Worm (Caenorhabditis elegans) whole organism, L4 larva: Measurements from ENCODE around the gene toc-1.

ENCODE experiments used
- D1046.2 ChIP-seq: fragments of 200-800 bp; sonication (Bioruptor generic); IDR thresholded peaks from 2 replicates; pipeline ENCODE4 v1.3.6; 2022; ENCODE audit warnings: missing genetic modification characterization, missing compliant biosample characterization
- F10B5.3 ChIP-seq: sonication (generic microtip); optimal IDR thresholded peaks from 2 replicates; lab custom pipeline; 2016; ENCODE audit warnings: mild to moderate bottlenecking, missing genetic modification characterization, missing compliant biosample characterization
- F26F4.8 ChIP-seq: fragments of 200-800 bp; sonication (Bioruptor generic); conservative IDR thresholded peaks from 2 replicates; pipeline ENCODE4 v1.3.6; 2022; ENCODE audit warnings: missing genetic modification characterization, missing compliant biosample characterization
- F44E2.7 ChIP-seq: fragments of 200-800 bp; sonication (Bioruptor generic); IDR thresholded peaks from 2 replicates; pipeline ENCODE4 v2.1.2; 2022; ENCODE audit warnings: missing genetic modification characterization, missing compliant biosample characterization
- F49E8.2 ChIP-seq: sonication (generic microtip); optimal IDR thresholded peaks from 2 replicates; lab custom pipeline; 2016; ENCODE audit warnings: missing compliant biosample characterization, mild to moderate bottlenecking, missing genetic modification characterization, borderline replicate concordance
- T26A8.4 ChIP-seq: fragments of 200-800 bp; sonication (Bioruptor generic); IDR thresholded peaks from 2 replicates; pipeline ENCODE4 v1.3.6; 2022; ENCODE audit warnings: missing genetic modification characterization, missing compliant biosample characterization
- Y75B8A.6 ChIP-seq: fragments of 200-800 bp; sonication (Bioruptor generic); IDR thresholded peaks from 2 replicates; pipeline ENCODE4 v1.3.6; 2022; ENCODE audit warnings: missing genetic modification reagents, missing genetic modification characterization, missing compliant biosample characterization
- aha-1 ChIP-seq: fragments of 150-350 bp; peaks from one replicate; lab custom pipeline; 2014; ENCODE audit warnings: missing biosample characterization, missing genetic modification characterization
- aly-2 ChIP-seq: sonication (generic microtip); optimal IDR thresholded peaks from 2 replicates; lab custom pipeline; 2018; ENCODE audit warnings: missing biosample characterization, missing genetic modification characterization
- arid-1 ChIP-seq: fragments of 200-800 bp; sonication (Bioruptor generic); conservative IDR thresholded peaks from 2 replicates; pipeline ENCODE4 v1.3.6; 2022; ENCODE audit warnings: missing genetic modification reagents, missing genetic modification characterization, missing compliant biosample characterization
- ceh-20 ChIP-seq: fragments of 200-800 bp; sonication (Bioruptor generic); IDR thresholded peaks from 2 replicates; pipeline ENCODE4 v1.3.6; 2022; ENCODE audit warnings: missing genetic modification reagents, missing genetic modification characterization, missing compliant biosample characterization
- ceh-32 ChIP-seq: sonication (generic microtip); optimal IDR thresholded peaks from 2 replicates; lab custom pipeline; 2016; ENCODE audit warnings: mild to moderate bottlenecking, missing genetic modification characterization, missing compliant biosample characterization; ENCODE audit not compliant: poor library complexity
- ceh-44 ChIP-seq: fragments of 200-800 bp; sonication (Bioruptor generic); IDR thresholded peaks from 2 replicates; pipeline ENCODE4 v1.3.6; 2022; ENCODE audit warnings: missing genetic modification reagents, missing genetic modification characterization, missing compliant biosample characterization
- daf-16 ChIP-seq, 3 experiments: sonication (generic microtip); optimal IDR thresholded peaks; 2 replicates each; lab custom pipeline; 2016 to 2017; ENCODE audit warnings: missing genetic modification characterization in 3 of 3, missing genetic modification reagents in 3 of 3, mild to moderate bottlenecking in 2 of 3, missing compliant biosample characterization in 2 of 3, missing biosample characterization in 1 of 3, moderate library complexity in 1 of 3
- daf-19 ChIP-seq: fragments of 200-800 bp; sonication (Bioruptor generic); conservative IDR thresholded peaks from 2 replicates; pipeline ENCODE4 v1.3.6; 2022; ENCODE audit warnings: missing genetic modification characterization, missing compliant biosample characterization
- dmd-9 ChIP-seq: fragments of 200-800 bp; sonication (Bioruptor generic); IDR thresholded peaks from 2 replicates; pipeline ENCODE4 v1.3.6; 2022; ENCODE audit warnings: missing genetic modification reagents, missing genetic modification characterization, missing compliant biosample characterization
- dpl-1 ChIP-seq: fragments of 150-350 bp; optimal IDR thresholded peaks from 2 replicates; lab custom pipeline; 2014; ENCODE audit warnings: missing biosample characterization, missing genetic modification reagents, missing genetic modification characterization
- egl-43 ChIP-seq: fragments of 200-800 bp; sonication (Bioruptor generic); IDR thresholded peaks from 2 replicates; pipeline ENCODE4 v1.3.6; 2022; ENCODE audit warnings: missing genetic modification reagents, missing genetic modification characterization, missing compliant biosample characterization
- gei-8 ChIP-seq: fragments of 200-800 bp; sonication (Bioruptor generic); optimal IDR thresholded peaks from 2 replicates; lab custom pipeline; 2018; ENCODE audit warnings: mild to moderate bottlenecking, missing genetic modification characterization, missing compliant biosample characterization
- hlh-11 ChIP-seq: fragments of 200-800 bp; sonication (Bioruptor generic); optimal IDR thresholded peaks from 2 replicates; lab custom pipeline; 2018; ENCODE audit warnings: mild to moderate bottlenecking, missing genetic modification characterization, missing compliant biosample characterization
- hlh-30 ChIP-seq: sonication (generic microtip); optimal IDR thresholded peaks from 2 replicates; lab custom pipeline; 2017; ENCODE audit warnings: antibody characterized with exemption, mild to moderate bottlenecking, missing genetic modification characterization, missing compliant biosample characterization; ENCODE audit not compliant: insufficient read depth
- jun-1 ChIP-seq: fragments of 150-350 bp; optimal IDR thresholded peaks from 2 replicates; lab custom pipeline; 2014; ENCODE audit warnings: missing biosample characterization, missing genetic modification reagents, missing genetic modification characterization
- lim-7 ChIP-seq: fragments of 200-800 bp; sonication (Bioruptor generic); IDR thresholded peaks from 2 replicates; pipeline ENCODE4 v1.3.6; 2022; ENCODE audit warnings: missing genetic modification characterization, missing compliant biosample characterization
- lin-38 ChIP-seq: fragments of 200-800 bp; sonication (Bioruptor generic); IDR thresholded peaks from 2 replicates; pipeline ENCODE4 v1.3.6; 2022; ENCODE audit warnings: missing genetic modification reagents, missing genetic modification characterization, missing compliant biosample characterization
- lsy-2 ChIP-seq, 2 experiments: fragments of 150-350 bp in 1 of 2; sonication (generic microtip) in 1 of 2; optimal IDR thresholded peaks; 2 replicates each; lab custom pipeline; 2014 to 2017; ENCODE audit warnings: missing biosample characterization in 2 of 2, missing genetic modification characterization in 2 of 2
- madf-9 ChIP-seq: fragments of 200-800 bp; sonication (Bioruptor generic); conservative IDR thresholded peaks from 2 replicates; pipeline ENCODE4 v1.3.6; 2022; ENCODE audit warnings: missing genetic modification reagents, missing genetic modification characterization, missing compliant biosample characterization
- mdt-29 ChIP-seq: fragments of 200-800 bp; sonication (Bioruptor generic); IDR thresholded peaks from 2 replicates; pipeline ENCODE4 v1.3.6; 2022; ENCODE audit warnings: missing genetic modification reagents, missing genetic modification characterization, missing compliant biosample characterization
- mep-1 ChIP-seq: fragments of 150-350 bp; sonication (generic microtip); optimal IDR thresholded peaks from 3 replicates; lab custom pipeline; 2014; ENCODE audit warnings: missing biosample characterization, missing genetic modification characterization
- mes-2 ChIP-seq: sonication (generic microtip); optimal IDR thresholded peaks from 2 replicates; lab custom pipeline; 2016; ENCODE audit warnings: missing genotype, mild to moderate bottlenecking, missing genetic modification characterization, missing compliant biosample characterization; ENCODE audit not compliant: poor library complexity, severe bottlenecking
- mxl-2 ChIP-seq: fragments of 200-800 bp; sonication (Bioruptor generic); conservative IDR thresholded peaks from 2 replicates; pipeline ENCODE4 v1.3.6; 2022; ENCODE audit warnings: missing genetic modification reagents, missing genetic modification characterization, missing compliant biosample characterization
- nhr-10 ChIP-seq: fragments of 150-350 bp; optimal IDR thresholded peaks from 2 replicates; lab custom pipeline; 2014; ENCODE audit warnings: missing biosample characterization, missing genetic modification characterization
- nhr-102 ChIP-seq: sonication (generic microtip); optimal IDR thresholded peaks from 2 replicates; lab custom pipeline; 2016; ENCODE audit warnings: mild to moderate bottlenecking, missing genetic modification characterization, moderate library complexity, missing compliant biosample characterization
- nhr-41 ChIP-seq: fragments of 200-800 bp; sonication (Bioruptor generic); IDR thresholded peaks from 2 replicates; pipeline ENCODE4 v1.3.6; 2022; ENCODE audit warnings: missing genetic modification reagents, missing genetic modification characterization, missing compliant biosample characterization
- nhr-42 ChIP-seq: fragments of 200-800 bp; sonication (Bioruptor generic); IDR thresholded peaks from 2 replicates; pipeline ENCODE4 v1.3.6; 2022; ENCODE audit warnings: missing genetic modification characterization, missing compliant biosample characterization
- nhr-77 ChIP-seq: fragments of 150-350 bp; optimal IDR thresholded peaks from 2 replicates; lab custom pipeline; 2014; ENCODE audit warnings: missing biosample characterization, missing genetic modification characterization
- saeg-2 ChIP-seq: fragments of 200-800 bp; sonication (Bioruptor generic); IDR thresholded peaks from 2 replicates; pipeline ENCODE4 v1.3.6; 2022; ENCODE audit warnings: missing genetic modification reagents, missing genetic modification characterization, missing compliant biosample characterization
- snpc-4 ChIP-seq: fragments of 150-350 bp; optimal IDR thresholded peaks from 2 replicates; lab custom pipeline; 2014; ENCODE audit warnings: missing biosample characterization, missing genetic modification characterization
- spr-3 ChIP-seq: fragments of 200-800 bp; sonication (Bioruptor generic); optimal IDR thresholded peaks from 2 replicates; lab custom pipeline; 2018; ENCODE audit warnings: mild to moderate bottlenecking, missing genetic modification characterization, missing compliant biosample characterization
- zfp-3 ChIP-seq: fragments of 200-800 bp; sonication (Bioruptor generic); conservative IDR thresholded peaks from 2 replicates; pipeline ENCODE4 v1.3.6; 2022; ENCODE audit warnings: missing genetic modification reagents, missing genetic modification characterization, missing compliant biosample characterization
- zip-2 ChIP-seq: fragments of 150-350 bp; optimal IDR thresholded peaks from 2 replicates; lab custom pipeline; 2014; ENCODE audit warnings: missing biosample characterization, missing genetic modification characterization

toc-1 gene

ce11 chrIII:5227831-5228467 is 47.1 kb upstream of the toc-1 start, which contains the start of the genes C34E10.12, C34E10.10 and atp-2 (continued):
- TF ChIP-seq F49E8.2 (tag; lab: Kevin White, UChicago) (no peak), spr-3 (no peak), zfp-3 (GFP tag; lab: Robert Waterston, UW) (0 out of 2 replicates have a peak, but pooled peaks have one; percentile 37), ceh-32 (no peak), saeg-2 (GFP tag; lab: Robert Waterston, UW) (no peak), F44E2.7 (GFP tag; lab: Robert Waterston, UW) (no peak), hlh-11 (tag; lab: Kevin White, UChicago) (peak; percentile 76), gei-8 (GFP tag; lab: Kevin White, UChicago) (no peak), mxl-2 (GFP tag; lab: Robert Waterston, UW) (no peak), lim-7 (GFP tag; lab: Robert Waterston, UW) (no peak), nhr-42 (no peak), nhr-41 (GFP tag; lab: Robert Waterston, UW) (no peak), daf-16 (GFP tag; optimal IDR thresholded peaks at IDR 0.05; lab: Kevin White, UChicago) (peak in 1 of 2 experiments; percentile 14), daf-16 (tag; optimal IDR thresholded peaks at IDR 0.05; lab: Kevin White, UChicago) (peak; percentile 46), F10B5.3 (tag; lab: Kevin White, UChicago) (no peak), dmd-9 (GFP tag; lab: Robert Waterston, UW) (peak; percentile 42; the same call in 1 of the 2 replicates), hlh-30 (tag; lab: Kevin White, UChicago) (peak; percentile 77), arid-1 (GFP tag; lab: Robert Waterston, UW) (peak; percentile 59), mdt-29 (GFP tag; lab: Robert Waterston, UW) (no peak), T26A8.4 (GFP tag; lab: Robert Waterston, UW) (peak; percentile 60; the same call in 1 of the 2 replicates), D1046.2 (GFP tag; lab: Robert Waterston, UW) (no peak)
- TF ChIP-seq, all 104 proteins: peak for 39

DNA sequence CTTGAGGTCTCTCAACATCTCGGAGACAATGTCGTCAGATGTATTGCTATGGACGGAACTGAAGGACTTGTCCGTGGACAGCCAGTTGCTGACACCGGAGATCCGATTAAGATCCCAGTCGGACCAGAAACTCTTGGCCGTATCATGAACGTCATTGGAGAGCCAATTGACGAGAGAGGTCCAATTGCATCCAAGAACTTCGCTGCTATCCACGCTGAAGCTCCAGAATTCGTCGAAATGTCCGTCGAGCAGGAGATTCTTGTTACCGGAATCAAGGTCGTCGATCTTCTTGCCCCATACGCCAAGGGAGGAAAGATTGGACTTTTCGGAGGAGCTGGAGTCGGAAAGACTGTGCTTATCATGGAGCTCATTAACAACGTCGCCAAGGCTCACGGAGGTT is 46.2 kb upstream of the toc-1 start:
- no peak for TF ChIP-seq mep-1
- no peak for TF ChIP-seq ceh-44 (GFP tag; lab: Robert Waterston, UW)
- no peak for TF ChIP-seq snpc-4 (tag; lab: Kevin White, UChicago)

- TF ChIP-seq zip-2 (tag; lab: Kevin White, UChicago) (no peak), madf-9 (GFP tag; lab: Robert Waterston, UW) (no peak), nhr-10 (no peak), F26F4.8 (GFP tag; lab: Robert Waterston, UW) (no peak), aly-2 (tag; lab: Kevin White, UChicago) (peak; percentile 75), D1046.2 (GFP tag; lab: Robert Waterston, UW) (0 out of 2 replicates have a peak, but pooled peaks have one; percentile 20), daf-19 (GFP tag; lab: Robert Waterston, UW) (no peak), aha-1 (tag; lab: Kevin White, UChicago) (peak; percentile 82)
These were observed 45.4 kb upstream of the toc-1 start for ce11 chrIII:5229511-5230250.

- TF ChIP-seq madf-9 (GFP tag; lab: Robert Waterston, UW) (0 out of 2 replicates have a peak, but pooled peaks have one; percentile 6), mes-2 (tag; lab: Kevin White, UChicago) (peak; percentile 23), lsy-2 (tag; optimal IDR thresholded peaks at IDR 0.05; lab: Kevin White, UChicago) (peak in 1 of 2 experiments; percentile 54), nhr-10 (peak; percentile 44), hlh-11 (tag; lab: Kevin White, UChicago) (peak; percentile 51), daf-19 (GFP tag; lab: Robert Waterston, UW) (no peak), lin-38 (GFP tag; lab: Robert Waterston, UW) (peak; percentile 79), nhr-102 (peak; percentile 74), mxl-2 (GFP tag; lab: Robert Waterston, UW) (no peak), jun-1 (tag; lab: Kevin White, UChicago) (no peak), zip-2 (tag; lab: Kevin White, UChicago) (no peak), ceh-20 (GFP tag; lab: Robert Waterston, UW) (0 out of 2 replicates have a peak, but pooled peaks have one; percentile 8), daf-16 (GFP tag; optimal IDR thresholded peaks at IDR 0.05; lab: Kevin White, UChicago) (peak; percentile 25 to 57), daf-16 (tag; optimal IDR thresholded peaks at IDR 0.05; lab: Kevin White, UChicago) (peak; percentile 55), Y75B8A.6 (GFP tag; lab: Robert Waterston, UW) (peak; percentile 77), nhr-77 (tag; lab: Kevin White, UChicago) (peak; percentile 38), egl-43 (peak; percentile 72; the same call in 1 of the 2 replicates), dpl-1 (peak; percentile 0), T26A8.4 (GFP tag; lab: Robert Waterston, UW) (peak; percentile 65)
These were observed 44.6 kb upstream of the toc-1 start, which contains the start of gene prmt-5 for ce11 chrIII:5230415-5230814. prmt-5 (plus strand) TSS chrIII:5230555.
